Worm (Caenorhabditis elegans) whole organism, L1 larva: ENCODE results near the gene trx-2.

Experiments used
- C04F5.9 ChIP-seq: sonication (generic microtip); optimal IDR thresholded peaks from 2 replicates; lab custom pipeline; 2016; ENCODE audit warnings: missing genetic modification characterization, missing compliant biosample characterization
- C16A3.4 ChIP-seq: fragments of 150-350 bp; optimal IDR thresholded peaks from 2 replicates; lab custom pipeline; 2014; ENCODE audit warnings: missing biosample characterization, missing genetic modification characterization
- F16B12.6 ChIP-seq: fragments of 150-350 bp; optimal IDR thresholded peaks from 2 replicates; lab custom pipeline; 2014; ENCODE audit warnings: missing biosample characterization, missing genetic modification characterization
- Y116A8C.19 ChIP-seq: sonication (generic microtip); optimal IDR thresholded peaks from 2 replicates; lab custom pipeline; 2016; ENCODE audit warnings: missing compliant biosample characterization, missing genetic modification characterization, borderline replicate concordance
- blmp-1 ChIP-seq: fragments of 150-350 bp; optimal IDR thresholded peaks from 2 replicates; lab custom pipeline; 2014; ENCODE audit warnings: missing biosample characterization, missing genetic modification characterization
- ceh-88 ChIP-seq: fragments of 200-800 bp; sonication (Bioruptor generic); IDR thresholded peaks from 2 replicates; pipeline ENCODE4 v1.3.6; 2022; ENCODE audit warnings: missing genetic modification characterization, missing compliant biosample characterization
- ceh-90 ChIP-seq: sonication (generic microtip); optimal IDR thresholded peaks from 2 replicates; lab custom pipeline; 2016; ENCODE audit warnings: missing genetic modification characterization, missing compliant biosample characterization
- dpl-1 ChIP-seq, 3 experiments: fragments of 150-350 bp in 2 of 3; sonication (generic microtip) in 1 of 3; optimal IDR thresholded peaks; 2 replicates each; lab custom pipeline; 2014 to 2017; ENCODE audit warnings: missing biosample characterization in 3 of 3, missing genetic modification characterization in 3 of 3, missing genetic modification reagents in 3 of 3
- efl-1 ChIP-seq, 4 experiments: fragments of 150-350 bp; optimal IDR thresholded peaks in 3 of 4; peaks in 1 of 4; 1 replicate in 1 of 4; 2 replicates in 3 of 4; lab custom pipeline; 2014; ENCODE audit warnings: missing biosample characterization in 2 of 4, missing genetic modification characterization in 2 of 4, missing genetic modification reagents in 2 of 4
- fkh-4 ChIP-seq: sonication (generic microtip); optimal IDR thresholded peaks from 2 replicates; lab custom pipeline; 2016; ENCODE audit warnings: missing compliant biosample characterization, missing genetic modification characterization, borderline replicate concordance
- fos-1 ChIP-seq: fragments of 150-350 bp; optimal IDR thresholded peaks from 2 replicates; lab custom pipeline; 2014; ENCODE audit warnings: missing biosample characterization, missing genetic modification characterization
- hpl-2 ChIP-seq: fragments of 150-350 bp; optimal IDR thresholded peaks from 2 replicates; lab custom pipeline; 2014; ENCODE audit warnings: missing biosample characterization, missing genetic modification reagents, missing genetic modification characterization
- irx-1 ChIP-seq: sonication (generic microtip); optimal IDR thresholded peaks from 2 replicates; lab custom pipeline; 2016; ENCODE audit warnings: missing genetic modification characterization, missing compliant biosample characterization
- jun-1 ChIP-seq: fragments of 150-350 bp; optimal IDR thresholded peaks from 2 replicates; lab custom pipeline; 2014; ENCODE audit warnings: missing biosample characterization, missing genetic modification reagents, missing genetic modification characterization
- lin-14 ChIP-seq: fragments of 200-800 bp; sonication (Bioruptor generic); optimal IDR thresholded peaks from 2 replicates; lab custom pipeline; 2018; ENCODE audit warnings: mild to moderate bottlenecking, missing genetic modification characterization, moderate library complexity, missing compliant biosample characterization
- lin-15B ChIP-seq: fragments of 150-350 bp; sonication (generic microtip); optimal IDR thresholded peaks from 3 replicates; lab custom pipeline; 2014; ENCODE audit warnings: missing biosample characterization, missing genetic modification characterization
- lin-35 ChIP-seq, 2 experiments: fragments of 150-350 bp; optimal IDR thresholded peaks; 2 replicates each; lab custom pipeline; 2014; ENCODE audit warnings: missing biosample characterization in 2 of 2, missing genetic modification characterization in 2 of 2, missing genetic modification reagents in 2 of 2
- lsy-2 ChIP-seq, 2 experiments: fragments of 150-350 bp; optimal IDR thresholded peaks; 2 replicates each; lab custom pipeline; 2014; ENCODE audit warnings: missing biosample characterization in 2 of 2, missing genetic modification characterization in 2 of 2
- nhr-19 ChIP-seq: fragments of 200-800 bp; sonication (Bioruptor generic); conservative IDR thresholded peaks from 2 replicates; pipeline ENCODE4 v1.3.6; 2022; ENCODE audit warnings: missing genetic modification characterization, missing compliant biosample characterization
- nhr-28 ChIP-seq: fragments of 150-350 bp; optimal IDR thresholded peaks from 2 replicates; lab custom pipeline; 2014; ENCODE audit warnings: missing biosample characterization, missing genetic modification characterization
- nhr-77 ChIP-seq: fragments of 150-350 bp; optimal IDR thresholded peaks from 2 replicates; lab custom pipeline; 2014; ENCODE audit warnings: missing biosample characterization, missing genetic modification characterization
- nhr-84 ChIP-seq: sonication (generic microtip); optimal IDR thresholded peaks from 2 replicates; lab custom pipeline; 2017; ENCODE audit warnings: missing biosample characterization, missing genetic modification characterization
- pax-3 ChIP-seq: fragments of 200-800 bp; sonication (Bioruptor generic); optimal IDR thresholded peaks from 2 replicates; lab custom pipeline; 2018; ENCODE audit warnings: mild to moderate bottlenecking, missing genetic modification characterization, moderate library complexity, missing compliant biosample characterization
- skn-1 ChIP-seq: fragments of 150-350 bp; optimal IDR thresholded peaks from 2 replicates; lab custom pipeline; 2014; ENCODE audit warnings: missing biosample characterization, missing genetic modification characterization
- snu-23 ChIP-seq: sonication (generic microtip); optimal IDR thresholded peaks from 2 replicates; lab custom pipeline; 2016; ENCODE audit warnings: missing genetic modification characterization, missing compliant biosample characterization
- swsn-7 ChIP-seq: sonication (generic microtip); optimal IDR thresholded peaks from 2 replicates; lab custom pipeline; 2016; ENCODE audit warnings: missing genetic modification characterization, missing compliant biosample characterization
- tbx-2 ChIP-seq: sonication (generic microtip); optimal IDR thresholded peaks from 2 replicates; lab custom pipeline; 2016; ENCODE audit warnings: missing genetic modification characterization, missing compliant biosample characterization
- unc-86 ChIP-seq: sonication (generic microtip); optimal IDR thresholded peaks from 2 replicates; lab custom pipeline; 2016; ENCODE audit warnings: missing genetic modification characterization, missing compliant biosample characterization
- unc-98 ChIP-seq: fragments of 200-800 bp; sonication (Bioruptor generic); IDR thresholded peaks from 2 replicates; pipeline ENCODE4 v1.3.6; 2022; ENCODE audit warnings: missing genetic modification characterization, missing compliant biosample characterization
- zag-1 ChIP-seq: fragments of 150-350 bp; optimal IDR thresholded peaks from 2 replicates; lab custom pipeline; 2014; ENCODE audit warnings: missing biosample characterization, missing genetic modification characterization
- zip-4 ChIP-seq: fragments of 200-800 bp; sonication (Bioruptor generic); optimal IDR thresholded peaks from 2 replicates; lab custom pipeline; 2018; ENCODE audit warnings: mild to moderate bottlenecking, missing genetic modification characterization, moderate library complexity, missing compliant biosample characterization

trx-2 gene

DNA sequence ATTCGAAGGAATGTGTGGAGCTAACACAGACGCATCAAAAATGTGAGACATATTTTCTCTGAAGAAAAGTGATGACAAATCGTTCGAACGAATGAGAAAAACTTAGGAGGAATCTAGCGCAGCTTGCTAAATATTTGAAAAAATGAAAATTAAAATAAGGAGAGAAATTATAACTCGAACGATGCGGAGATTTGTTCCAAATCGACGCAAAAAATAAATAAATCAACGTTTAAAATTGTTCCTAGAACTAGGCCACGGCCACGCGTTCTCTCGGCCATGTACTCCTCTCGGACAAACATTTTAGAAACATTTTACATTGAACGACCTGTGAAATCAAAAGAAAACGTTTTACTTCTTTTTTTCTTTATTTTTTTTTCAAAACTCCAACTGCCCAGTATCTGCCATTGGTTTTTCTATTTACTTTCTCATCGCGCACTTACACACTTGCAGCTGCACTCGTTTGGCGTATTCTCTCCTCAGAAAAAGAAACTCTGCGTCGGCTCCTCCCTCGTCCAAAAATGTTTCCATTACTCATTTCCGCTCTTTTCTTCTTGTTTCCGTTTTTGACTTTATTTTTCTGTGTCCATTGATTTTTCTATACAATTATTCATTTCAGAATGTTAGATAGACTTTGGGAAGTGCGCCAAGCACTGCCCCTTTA is 5.8 kb downstream of the trx-2 start, which contains the start of the genes gna-1 and B0024.13 (continued):
- TF ChIP-seq ceh-88 (GFP tag; lab: Robert Waterston, UW) = peak; percentile 22; the same call in 1 of the 2 replicates
- TF ChIP-seq dpl-1 (GFP tag; optimal IDR thresholded peaks at IDR 0.05; lab: Kevin White, UChicago) = peak; percentile 37 to 62 (median 58)
- TF ChIP-seq jun-1 (tag; lab: Kevin White, UChicago) = peak; percentile 19
- peak; percentile 72 for TF ChIP-seq nhr-19
- peak; percentile 30 for TF ChIP-seq lin-15B (tag; lab: Kevin White, UChicago)
- TF ChIP-seq nhr-84 (tag; lab: Kevin White, UChicago) = no peak
- peak; percentile 84 for TF ChIP-seq lin-14 (GFP tag; lab: Kevin White, UChicago)
- no peak for TF ChIP-seq zag-1 (tag; lab: Kevin White, UChicago)
- TF ChIP-seq unc-98 (GFP tag; lab: Robert Waterston, UW) = no peak; the same call in 1 of the 2 replicates
- TF ChIP-seq fos-1 (tag; lab: Kevin White, UChicago) = no peak
- no peak for TF ChIP-seq nhr-28 (tag; lab: Kevin White, UChicago)
- peak; percentile 86 for TF ChIP-seq ceh-90 (tag; lab: Kevin White, UChicago)
- TF ChIP-seq irx-1 (tag; lab: Kevin White, UChicago) = peak; percentile 81
- TF ChIP-seq snu-23 (GFP tag; lab: Kevin White, UChicago) = peak; percentile 77
- peak; percentile 12 for TF ChIP-seq Y116A8C.19 (tag; lab: Kevin White, UChicago)
- TF ChIP-seq lsy-2 (tag; optimal IDR thresholded peaks at IDR 0.05; lab: Kevin White, UChicago) = peak; percentile 54 to 64
- peak; percentile 87 for TF ChIP-seq fkh-4 (tag; lab: Kevin White, UChicago)
- peak; percentile 45 for TF ChIP-seq unc-86 (tag; lab: Kevin White, UChicago)
- peak; percentile 60 for TF ChIP-seq blmp-1 (tag; lab: Kevin White, UChicago)
- TF ChIP-seq pax-3 (tag; lab: Kevin White, UChicago) = peak; percentile 51
- peak; percentile 79 for TF ChIP-seq swsn-7 (tag; lab: Kevin White, UChicago)
- TF ChIP-seq F16B12.6 (tag; lab: Kevin White, UChicago) = no peak
- TF ChIP-seq skn-1 = peak; percentile 44
- TF ChIP-seq, all 84 proteins: peak for 42

DNA sequence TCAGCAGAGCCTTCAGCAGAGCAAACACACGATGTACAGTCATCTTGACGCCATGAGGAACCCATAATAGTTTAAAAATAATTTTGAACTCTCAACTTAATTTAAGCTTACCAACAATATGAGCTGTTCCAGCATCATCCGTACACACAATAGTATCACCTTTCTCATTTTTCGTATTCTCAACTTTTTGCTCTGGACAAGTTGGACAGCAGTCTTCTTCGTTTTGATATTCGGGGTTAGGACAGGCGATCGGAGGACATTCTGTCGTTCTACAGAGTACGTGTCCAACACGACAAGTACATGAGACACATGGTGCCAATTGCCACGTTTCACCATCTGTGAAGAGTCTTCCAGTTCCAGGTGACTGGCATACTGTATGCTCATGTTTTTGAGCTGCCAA is 9.1 kb downstream of the trx-2 start:
- no peak for TF ChIP-seq C04F5.9 (tag; lab: Kevin White, UChicago)
- no peak for TF ChIP-seq jun-1 (tag; lab: Kevin White, UChicago)

DNA sequence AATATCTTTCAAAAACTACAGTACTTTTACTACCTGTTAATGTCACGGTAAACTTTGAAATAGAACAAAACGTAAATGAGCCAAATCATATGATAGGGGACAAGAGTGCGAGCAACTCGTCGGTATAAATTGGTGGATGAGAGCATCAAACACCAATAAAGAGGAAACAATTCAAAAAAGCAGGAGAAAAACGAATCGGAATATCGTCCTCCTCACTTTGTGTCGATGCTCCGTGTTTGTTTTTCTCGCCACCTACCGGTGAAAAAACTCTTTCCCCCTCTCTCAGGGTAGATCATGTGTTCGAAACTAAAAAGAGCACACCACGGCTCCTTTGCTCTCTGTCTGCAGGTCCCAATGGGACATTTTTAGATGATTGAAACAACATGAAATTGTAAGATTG is 13.6 kb downstream of the trx-2 start:
- TF ChIP-seq ceh-88 (GFP tag; lab: Robert Waterston, UW) (no peak), tbx-2 (tag; lab: Kevin White, UChicago) (peak; percentile 15), lin-14 (GFP tag; lab: Kevin White, UChicago) (peak; percentile 16)

DNA sequence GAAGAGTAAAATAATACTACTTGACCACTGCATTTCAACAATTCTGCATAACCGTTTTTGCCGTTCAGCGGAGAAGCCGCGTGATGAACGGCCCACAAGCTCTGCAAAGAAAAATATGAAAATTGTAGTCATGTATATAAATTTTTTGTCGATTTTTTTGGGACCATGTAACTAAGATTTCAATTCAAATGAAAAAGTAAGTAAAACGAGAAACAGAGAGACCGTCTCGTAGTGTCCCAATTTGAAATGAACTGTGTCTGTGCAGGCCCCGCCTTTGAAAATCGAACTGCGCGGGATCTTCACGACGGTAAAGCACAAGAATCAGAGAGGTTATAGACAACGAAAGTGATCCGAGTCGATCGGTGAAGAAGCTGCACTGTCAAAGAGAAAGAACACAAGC is 17.5 kb downstream of the trx-2 start, which contains the start of gene crm-1:
Gene crm-1 (minus strand): TSS at position 101 of the 400 bp plus-strand sequence.
- TF ChIP-seq zip-4 (GFP tag; lab: Kevin White, UChicago) = no peak
- peak; percentile 1 for TF ChIP-seq lin-14 (GFP tag; lab: Kevin White, UChicago)
- TF ChIP-seq nhr-77 (tag; lab: Kevin White, UChicago) = peak; percentile 9
- TF ChIP-seq tbx-2 (tag; lab: Kevin White, UChicago) = peak; percentile 15

DNA sequence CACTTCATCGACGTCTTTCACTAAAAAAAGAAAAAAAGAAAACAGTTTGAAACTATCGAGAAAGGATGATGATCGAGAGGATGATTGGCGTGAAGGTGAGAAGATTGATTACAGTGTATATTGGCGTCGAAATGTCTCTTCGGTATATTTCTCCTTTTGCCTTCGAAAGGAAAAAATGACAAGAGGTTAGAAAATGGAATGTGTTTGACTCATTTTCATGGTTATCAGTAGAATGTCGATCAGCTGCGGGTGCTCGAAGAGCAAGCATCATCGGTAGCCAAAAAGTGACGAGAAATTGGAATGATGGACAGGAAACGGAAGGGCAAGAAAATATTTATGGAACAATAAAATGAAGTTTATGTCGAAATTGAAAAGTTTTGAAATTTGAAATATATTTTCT is 19.4 kb downstream of the trx-2 start:
- TF ChIP-seq lin-35 (GFP tag; optimal IDR thresholded peaks at IDR 0.05; lab: Kevin White, UChicago) = no peak
- TF ChIP-seq blmp-1 (tag; lab: Kevin White, UChicago) = peak; percentile 65
- TF ChIP-seq hpl-2 (GFP tag; lab: Kevin White, UChicago) = no peak
- no peak for TF ChIP-seq nhr-77 (tag; lab: Kevin White, UChicago)
- no peak for TF ChIP-seq efl-1 (optimal IDR thresholded peaks at IDR 0.05; lab: Kevin White, UChicago)
- TF ChIP-seq efl-1 (GFP tag; optimal IDR thresholded peaks at IDR 0.05 in 1 of 2; lab: Kevin White, UChicago) = peak in 1 of 2 experiments; percentile 8
- no peak for TF ChIP-seq C16A3.4 (tag; lab: Kevin White, UChicago)
